Worm (Caenorhabditis elegans): Measurements from ENCODE around the gene D1053.4.

D1053.4 gene

ce11 chrX:11723781-11724201 lies at the start of gene D1053.4:
D1053.4 (minus strand) TSS chrX:11723800.
- no peak for TF ChIP-seq unc-62 (GFP tag; optimal IDR thresholded peaks at IDR 0.05)

- no peak for TF ChIP-seq unc-62 (GFP tag; optimal IDR thresholded peaks at IDR 0.05)
These were observed 45.7 kb upstream of the D1053.4 start, which contains the start of gene ttx-3 for ce11 chrX:11769278-11769677. ttx-3 (minus strand) TSS chrX:11769378.

- no peak for TF ChIP-seq unc-62 (GFP tag; optimal IDR thresholded peaks at IDR 0.05)
These were observed 42.8 kb upstream of the D1053.4 start for ce11 chrX:11766432-11766831.

- TF ChIP-seq unc-62 (GFP tag; optimal IDR thresholded peaks at IDR 0.05): no peak
These were observed 42.3 kb upstream of the D1053.4 start for ce11 chrX:11765860-11766259.

- no peak for TF ChIP-seq unc-62 (GFP tag; optimal IDR thresholded peaks at IDR 0.05)
These were observed 35.2 kb upstream of the D1053.4 start, which contains the start of gene lact-7 for ce11 chrX:11758809-11759208. lact-7 (plus strand) TSS chrX:11759109.

- TF ChIP-seq unc-62 (GFP tag; optimal IDR thresholded peaks at IDR 0.05): no peak
These were observed 34.1 kb upstream of the D1053.4 start for ce11 chrX:11757666-11758065.

- TF ChIP-seq unc-62 (GFP tag; optimal IDR thresholded peaks at IDR 0.05): no peak
These were observed 29.6 kb upstream of the D1053.4 start for ce11 chrX:11753155-11753554.

- TF ChIP-seq unc-62 (GFP tag; optimal IDR thresholded peaks at IDR 0.05): no peak
These were observed 28.7 kb upstream of the D1053.4 start for ce11 chrX:11752289-11752688.

ce11 chrX:11745821-11746485 lies 22.4 kb upstream of the D1053.4 start, which contains the start of gene C40H5.2:
C40H5.2 (plus strand) TSS chrX:11746076.
- TF ChIP-seq unc-62 (GFP tag; optimal IDR thresholded peaks at IDR 0.05): no peak

- no peak for TF ChIP-seq unc-62 (GFP tag; optimal IDR thresholded peaks at IDR 0.05)
These were observed 20.1 kb upstream of the D1053.4 start for ce11 chrX:11743723-11744122.

- no peak for TF ChIP-seq unc-62 (GFP tag; optimal IDR thresholded peaks at IDR 0.05)
These were observed 15.1 kb upstream of the D1053.4 start, which contains the start of gene nspa-9 for ce11 chrX:11738602-11739100. nspa-9 (plus strand) TSS chrX:11739050.

ce11 chrX:11737053-11737452 lies 13.5 kb upstream of the D1053.4 start, which contains the start of gene D1053.3:
D1053.3 (minus strand) TSS chrX:11737153.
- no peak for TF ChIP-seq unc-62 (GFP tag; optimal IDR thresholded peaks at IDR 0.05)

- TF ChIP-seq unc-62 (GFP tag; optimal IDR thresholded peaks at IDR 0.05): no peak
These were observed 10.5 kb upstream of the D1053.4 start for ce11 chrX:11734110-11734509.

ce11 chrX:11732752-11733151 lies 9.2 kb upstream of the D1053.4 start:
- TF ChIP-seq unc-62 (GFP tag; optimal IDR thresholded peaks at IDR 0.05): no peak

- no peak for TF ChIP-seq unc-62 (GFP tag; optimal IDR thresholded peaks at IDR 0.05)
These were observed 4.2 kb upstream of the D1053.4 start, which contains the start of the genes gst-42 and D1053.2 for ce11 chrX:11727761-11728160. gst-42 (minus strand) TSS chrX:11727936. D1053.2 (plus strand) TSS chrX:11728151.

ce11 chrX:11726450-11726849 lies 2.9 kb upstream of the D1053.4 start:
- no peak for TF ChIP-seq unc-62 (GFP tag; optimal IDR thresholded peaks at IDR 0.05)

- TF ChIP-seq unc-62 (GFP tag; optimal IDR thresholded peaks at IDR 0.05): no peak
These were observed 2.0 kb upstream of the D1053.4 start for ce11 chrX:11725646-11726045.
